Worm (Caenorhabditis elegans) whole organism, early embryonic: ENCODE measurements around the gene K08F9.1.
"Not testable (repeated sequence)": the region's sequence is repeated elsewhere in the genome, so short reads cannot be mapped to it uniquely, and the experiment has no call there.

ENCODE experiments used
- B0310.2 ChIP-seq: sonication (generic microtip); optimal IDR thresholded peaks from 2 replicates; lab custom pipeline; 2016; ENCODE audit warnings: mild to moderate bottlenecking, missing genetic modification characterization, missing compliant biosample characterization
- F13C5.2 ChIP-seq: sonication (generic microtip); optimal IDR thresholded peaks from 2 replicates; lab custom pipeline; 2017; ENCODE audit warnings: mild to moderate bottlenecking, missing genetic modification characterization, inconsistent platforms, missing compliant biosample characterization
- aly-1 ChIP-seq: sonication (generic microtip); optimal IDR thresholded peaks from 2 replicates; lab custom pipeline; 2016; ENCODE audit warnings: missing genetic modification characterization, missing compliant biosample characterization
- ama-1 ChIP-seq: fragments of 150-350 bp; optimal IDR thresholded peaks from 2 replicates; lab custom pipeline; 2014
- ceh-13 ChIP-seq: fragments of 200-800 bp; sonication (Bioruptor generic); optimal IDR thresholded peaks from 2 replicates; lab custom pipeline; 2018; ENCODE audit warnings: mild to moderate bottlenecking, missing genetic modification characterization, missing compliant biosample characterization
- ceh-36 ChIP-seq: sonication (generic microtip); optimal IDR thresholded peaks from 2 replicates; lab custom pipeline; 2016; ENCODE audit warnings: missing genetic modification characterization, inconsistent platforms, missing compliant biosample characterization
- ets-7 ChIP-seq: sonication (generic microtip); optimal IDR thresholded peaks from 2 replicates; lab custom pipeline; 2016; ENCODE audit warnings: missing genotype, missing genetic modification characterization, missing compliant biosample characterization
- flt-1 ChIP-seq: fragments of 200-800 bp; sonication (Bioruptor generic); IDR thresholded peaks from 2 replicates; pipeline ENCODE4 v1.3.6; 2022; ENCODE audit warnings: missing genetic modification characterization, missing compliant biosample characterization
- hmbx-1 ChIP-seq: sonication (generic microtip); optimal IDR thresholded peaks from 2 replicates; lab custom pipeline; 2016; ENCODE audit warnings: mild to moderate bottlenecking, missing genetic modification characterization, missing compliant biosample characterization
- hmg-4 ChIP-seq: fragments of 200-800 bp; sonication (Bioruptor generic); optimal IDR thresholded peaks from 2 replicates; lab custom pipeline; 2018; ENCODE audit warnings: mild to moderate bottlenecking, missing genetic modification characterization, missing compliant biosample characterization
- hnd-1 ChIP-seq: sonication (generic microtip); optimal IDR thresholded peaks from 2 replicates; lab custom pipeline; 2016; ENCODE audit warnings: missing genetic modification characterization, missing compliant biosample characterization
- pes-1 ChIP-seq: fragments of 200-800 bp; sonication (Bioruptor generic); IDR thresholded peaks from 2 replicates; pipeline ENCODE4 v1.3.6; 2022; ENCODE audit warnings: missing genetic modification reagents, missing genetic modification characterization, missing compliant biosample characterization
- scrt-1 ChIP-seq: fragments of 200-800 bp; sonication (Bioruptor generic); IDR thresholded peaks from 2 replicates; pipeline ENCODE4 v1.3.6; 2022; ENCODE audit warnings: missing genetic modification characterization, missing compliant biosample characterization
- sea-1 ChIP-seq: fragments of 200-800 bp; sonication (Bioruptor generic); conservative IDR thresholded peaks from 2 replicates; pipeline ENCODE4 v1.3.6; 2022; ENCODE audit warnings: missing genetic modification characterization, missing compliant biosample characterization
- tbx-11 ChIP-seq: fragments of 200-800 bp; sonication (Bioruptor generic); IDR thresholded peaks from 2 replicates; pipeline ENCODE4 v1.3.6; 2022; ENCODE audit warnings: missing genetic modification characterization, missing compliant biosample characterization
- tbx-37 ChIP-seq: fragments of 200-800 bp; sonication (Bioruptor generic); conservative IDR thresholded peaks from 2 replicates; pipeline ENCODE4 v1.3.6; 2022; ENCODE audit warnings: missing genetic modification reagents, missing genetic modification characterization, missing compliant biosample characterization
- tra-4 ChIP-seq: sonication (generic microtip); optimal IDR thresholded peaks from 2 replicates; lab custom pipeline; 2017; ENCODE audit warnings: missing genetic modification characterization, missing compliant biosample characterization

The K08F9.1 gene

ce11 chrV:15105893-15106598, 37.1 kb downstream of the K08F9.1 start, which contains the start of gene C01G10.14:
TSS of gene C01G10.14 (minus strand) at chrV:15105943.
- not testable (repeated sequence) for TF ChIP-seq tra-4; hnd-1; sea-1 (GFP tag; lab: Robert Waterston, UW)

- no peak for TF ChIP-seq ets-7 (tag; lab: Kevin White, UChicago)
- no peak for TF ChIP-seq F13C5.2
- no peak for TF ChIP-seq ceh-36 (tag; lab: Kevin White, UChicago)
- TF ChIP-seq hmbx-1 (tag; lab: Kevin White, UChicago): no peak
- no peak for TF ChIP-seq tbx-11 (GFP tag; lab: Robert Waterston, UW)
- TF ChIP-seq scrt-1: no peak
- TF ChIP-seq hnd-1: no peak
- no peak for TF ChIP-seq tra-4
These were observed 43.7 kb downstream of the K08F9.1 start, which contains the start of gene C01G10.1 for ce11 chrV:15099447-15099846. TSS of gene C01G10.1 (plus strand) at chrV:15099747.

ce11 chrV:15094749-15095148, 48.4 kb downstream of the K08F9.1 start, which contains the start of gene srx-78:
TSS of gene srx-78 (plus strand) at chrV:15095049.
- TF ChIP-seq sea-1 (GFP tag; lab: Robert Waterston, UW) (no peak), hnd-1 (no peak), B0310.2 (tag; lab: Kevin White, UChicago) (no peak), F13C5.2 (no peak), scrt-1 (no peak), hmbx-1 (tag; lab: Kevin White, UChicago) (no peak), ceh-13 (GFP tag; lab: Kevin White, UChicago) (no peak), ets-7 (tag; lab: Kevin White, UChicago) (no peak), tbx-11 (GFP tag; lab: Robert Waterston, UW) (no peak), tra-4 (no peak), aly-1 (tag; lab: Kevin White, UChicago) (no peak), tbx-37 (no peak), ama-1 (lab: Kevin White, UChicago) (no peak), hmg-4 (no peak)

ce11 chrV:15092666-15093065, 50.5 kb downstream of the K08F9.1 start, which contains the start of gene txt-12:
TSS of gene txt-12 (plus strand) at chrV:15092966.
- TF ChIP-seq F13C5.2 (no peak), ceh-13 (GFP tag; lab: Kevin White, UChicago) (no peak), tbx-37 (no peak), hmbx-1 (tag; lab: Kevin White, UChicago) (no peak), scrt-1 (no peak), B0310.2 (tag; lab: Kevin White, UChicago) (no peak), sea-1 (GFP tag; lab: Robert Waterston, UW) (no peak), ama-1 (lab: Kevin White, UChicago) (no peak), tra-4 (no peak), hmg-4 (no peak), pes-1 (GFP tag; lab: Robert Waterston, UW) (no peak), aly-1 (tag; lab: Kevin White, UChicago) (no peak), flt-1 (GFP tag; lab: Robert Waterston, UW) (no peak), tbx-11 (GFP tag; lab: Robert Waterston, UW) (no peak), ceh-36 (tag; lab: Kevin White, UChicago) (no peak), ets-7 (tag; lab: Kevin White, UChicago) (no peak), hnd-1 (no peak)

ce11 chrV:15090457-15090856, 52.7 kb downstream of the K08F9.1 start, which contains the start of gene C01G10.17:
TSS of gene C01G10.17 (plus strand) at chrV:15090757.
- TF ChIP-seq B0310.2 (tag; lab: Kevin White, UChicago): no peak
- TF ChIP-seq hmbx-1 (tag; lab: Kevin White, UChicago): no peak
- TF ChIP-seq F13C5.2: no peak
- no peak for TF ChIP-seq flt-1 (GFP tag; lab: Robert Waterston, UW)
- TF ChIP-seq sea-1 (GFP tag; lab: Robert Waterston, UW): no peak
- no peak for TF ChIP-seq tbx-11 (GFP tag; lab: Robert Waterston, UW)
- no peak for TF ChIP-seq ets-7 (tag; lab: Kevin White, UChicago)
- no peak for TF ChIP-seq ceh-13 (GFP tag; lab: Kevin White, UChicago)
- no peak for TF ChIP-seq hmg-4
- TF ChIP-seq ama-1 (lab: Kevin White, UChicago): no peak
- no peak for TF ChIP-seq hnd-1
- no peak for TF ChIP-seq aly-1 (tag; lab: Kevin White, UChicago)
- no peak for TF ChIP-seq pes-1 (GFP tag; lab: Robert Waterston, UW)
- no peak for TF ChIP-seq scrt-1
- no peak for TF ChIP-seq tra-4
- no peak for TF ChIP-seq ceh-36 (tag; lab: Kevin White, UChicago)
- no peak for TF ChIP-seq tbx-37

ce11 chrV:15089438-15089837, 53.7 kb downstream of the K08F9.1 start, which contains the start of the genes C01G10.5 and C01G10.4:
TSS of gene C01G10.5 (minus strand) at chrV:15089538.
TSS of gene C01G10.4 (plus strand) at chrV:15089740.
- TF ChIP-seq tbx-11 (GFP tag; lab: Robert Waterston, UW) (no peak), sea-1 (GFP tag; lab: Robert Waterston, UW) (no peak), tra-4 (no peak), pes-1 (GFP tag; lab: Robert Waterston, UW) (no peak), flt-1 (GFP tag; lab: Robert Waterston, UW) (no peak), hmbx-1 (tag; lab: Kevin White, UChicago) (no peak), hmg-4 (no peak), ceh-36 (tag; lab: Kevin White, UChicago) (no peak), hnd-1 (no peak), tbx-37 (no peak), F13C5.2 (no peak)

ce11 chrV:15088613-15089012, 54.6 kb downstream of the K08F9.1 start, which contains the start of gene C01G10.18:
TSS of gene C01G10.18 (minus strand) at chrV:15088713.
- no peak for TF ChIP-seq hmbx-1 (tag; lab: Kevin White, UChicago)
- no peak for TF ChIP-seq hmg-4
- no peak for TF ChIP-seq scrt-1
- no peak for TF ChIP-seq ama-1 (lab: Kevin White, UChicago)
- TF ChIP-seq tra-4: no peak
